Worm (Caenorhabditis elegans): ENCODE results near the gene F02E11.3.

- TF ChIP-seq pha-4 (tag; optimal IDR thresholded peaks at IDR 0.05), result no peak
- TF ChIP-seq ceh-43 (GFP tag; optimal IDR thresholded peaks at IDR 0.05), result no peak
Observed at ce11 chrII:3267815-3268214, 7.0 kb downstream of the F02E11.3 start.
